Fruit fly (Drosophila melanogaster) whole organism, embryonic: ENCODE results near the gene AMPdeam.

Experiments
- CG10209 ChIP-seq: fragments of 200-800 bp; sonication (Bioruptor generic); optimal IDR thresholded peaks from 3 replicates; lab custom pipeline; 2017; ENCODE audit warnings: missing biosample characterization, mild to moderate bottlenecking, missing genetic modification characterization, missing genetic modification reagents
- CG11504 ChIP-seq: fragments of 200-800 bp; sonication (Bioruptor generic); optimal IDR thresholded peaks from 3 replicates; lab custom pipeline; 2019; ENCODE audit warnings: missing biosample characterization, mild to moderate bottlenecking, missing genetic modification characterization, moderate library complexity
- CG12659 ChIP-seq: fragments of 200-800 bp; sonication (Bioruptor generic); optimal IDR thresholded peaks from 3 replicates; lab custom pipeline; 2017; ENCODE audit warnings: mild to moderate bottlenecking, missing biosample characterization, missing genetic modification reagents, missing genetic modification characterization
- CG12769 ChIP-seq: fragments of 200-800 bp; sonication (Bioruptor generic); optimal IDR thresholded peaks from 2 replicates; lab custom pipeline; 2019; ENCODE audit warnings: missing biosample characterization, mild to moderate bottlenecking, missing genetic modification characterization, moderate library complexity
- CG12942 ChIP-seq: fragments of 200-800 bp; sonication (Bioruptor generic); optimal IDR thresholded peaks from 3 replicates; lab custom pipeline; 2016; ENCODE audit warnings: missing biosample characterization, missing genetic modification characterization
- CG14441 ChIP-seq: fragments of 200-800 bp; sonication (Bioruptor generic); IDR thresholded peaks from 2 replicates; pipeline ENCODE4 v1.3.6; 2022; ENCODE audit warnings: missing biosample characterization, missing genetic modification characterization
- CG14965 ChIP-seq: fragments of 200-800 bp; sonication (Bioruptor generic); optimal IDR thresholded peaks from 2 replicates; lab custom pipeline; 2016; ENCODE audit warnings: missing biosample characterization, missing genetic modification characterization, borderline replicate concordance
- CG17328 ChIP-seq: fragments of 200-800 bp; sonication (Bioruptor generic); IDR thresholded peaks from 2 replicates; pipeline ENCODE4 v1.3.6; 2022; ENCODE audit warnings: missing biosample characterization, missing genetic modification characterization
- CG3847 ChIP-seq: fragments of 200-800 bp; sonication (Bioruptor generic); IDR thresholded peaks from 2 replicates; pipeline ENCODE4 v1.3.6; 2022; ENCODE audit warnings: missing biosample characterization, missing genetic modification characterization
- CG4424 ChIP-seq: fragments of 200-800 bp; sonication (Bioruptor generic); optimal IDR thresholded peaks from 3 replicates; lab custom pipeline; 2016; ENCODE audit warnings: missing biosample characterization, missing genetic modification characterization
- CG7928 ChIP-seq: fragments of 200-800 bp; sonication (Bioruptor generic); optimal IDR thresholded peaks from 2 replicates; lab custom pipeline; 2017; ENCODE audit warnings: missing biosample characterization, mild to moderate bottlenecking, missing genetic modification characterization
- CG7987 ChIP-seq: fragments of 200-800 bp; sonication (Bioruptor generic); optimal IDR thresholded peaks from 2 replicates; lab custom pipeline; 2018; ENCODE audit warnings: missing biosample characterization, mild to moderate bottlenecking, missing genetic modification characterization, moderate library complexity
- CG8765 ChIP-seq: fragments of 200-800 bp; sonication (Bioruptor generic); IDR thresholded peaks from 2 replicates; pipeline ENCODE4 v1.3.6; 2022; ENCODE audit warnings: missing biosample characterization, missing genetic modification characterization
- CG8924 ChIP-seq: fragments of 200-800 bp; optimal IDR thresholded peaks from 3 replicates; lab custom pipeline; 2019; ENCODE audit warnings: missing biosample characterization, mild to moderate bottlenecking, missing genetic modification characterization, moderate library complexity
- CG9797 ChIP-seq: fragments of 200-800 bp; sonication (Bioruptor generic); optimal IDR thresholded peaks from 3 replicates; lab custom pipeline; 2018; ENCODE audit warnings: missing biosample characterization, mild to moderate bottlenecking, missing genetic modification characterization
- Dfd ChIP-seq, 2 experiments: fragments of >200 bp; optimal IDR thresholded peaks; 2 replicates each; lab custom pipeline; 2017; ENCODE audit warnings: missing biosample characterization in 2 of 2, missing genetic modification characterization in 2 of 2
- Ets65A ChIP-seq: fragments of 200-800 bp; sonication (Bioruptor generic); peaks from one replicate; lab custom pipeline; 2016; ENCODE audit warnings: missing biosample characterization, missing genetic modification characterization
- Ets97D ChIP-seq: fragments of 200-800 bp; sonication (Bioruptor generic); optimal IDR thresholded peaks from 3 replicates; lab custom pipeline; 2016; ENCODE audit warnings: missing biosample characterization, missing genetic modification characterization
- Hmx ChIP-seq: fragments of 200-800 bp; sonication (Bioruptor generic); optimal IDR thresholded peaks from 2 replicates; lab custom pipeline; 2016; ENCODE audit warnings: missing biosample characterization, missing genetic modification characterization
- Hr3 ChIP-seq: fragments of 200-800 bp; sonication (Bioruptor generic); optimal IDR thresholded peaks from 3 replicates; lab custom pipeline; 2016; ENCODE audit warnings: missing biosample characterization, missing genetic modification characterization
- Myb ChIP-seq: fragments of 200-800 bp; sonication (Bioruptor generic); optimal IDR thresholded peaks from 2 replicates; lab custom pipeline; 2016; ENCODE audit warnings: missing biosample characterization, missing genetic modification characterization
- Sox102F ChIP-seq: fragments of 200-800 bp; sonication (Bioruptor generic); optimal IDR thresholded peaks from 2 replicates; lab custom pipeline; 2018; ENCODE audit warnings: missing biosample characterization, mild to moderate bottlenecking, missing genetic modification characterization, moderate library complexity
- Stat92E ChIP-seq, 3 experiments: fragments of >200 bp in 2 of 3; fragments of 200-800 bp in 1 of 3; sonication (Bioruptor generic) in 1 of 3; optimal IDR thresholded peaks; 2 replicates each; lab custom pipeline; 2017 to 2019; ENCODE audit warnings: missing biosample characterization in 3 of 3, missing genetic modification characterization in 3 of 3, mild to moderate bottlenecking in 1 of 3, moderate library complexity in 1 of 3
- ash1 ChIP-seq: fragments of 200-800 bp; sonication (Bioruptor generic); optimal IDR thresholded peaks from 2 replicates; lab custom pipeline; 2018; ENCODE audit warnings: missing biosample characterization, mild to moderate bottlenecking, missing genetic modification characterization
- bab2 ChIP-seq: fragments of 200-800 bp; sonication (Bioruptor generic); optimal IDR thresholded peaks from 2 replicates; lab custom pipeline; 2016; ENCODE audit warnings: missing biosample characterization, missing genetic modification characterization
- bsh ChIP-seq, 2 experiments: fragments of 200-800 bp; sonication (Bioruptor generic); optimal IDR thresholded peaks; 2 replicates each; lab custom pipeline; 2017 to 2018; ENCODE audit warnings: mild to moderate bottlenecking in 2 of 2, missing biosample characterization in 2 of 2, missing genetic modification characterization in 2 of 2, moderate library complexity in 1 of 2
- cg ChIP-seq: fragments of 200-800 bp; sonication (Bioruptor generic); optimal IDR thresholded peaks from 3 replicates; lab custom pipeline; 2019; ENCODE audit warnings: missing biosample characterization, mild to moderate bottlenecking, missing genetic modification characterization, moderate library complexity
- crol ChIP-seq: fragments of 200-800 bp; sonication (Bioruptor generic); IDR thresholded peaks from 2 replicates; pipeline ENCODE4 v1.3.6; 2022; ENCODE audit warnings: missing biosample characterization, missing genetic modification characterization
- gt ChIP-seq: fragments of 200-800 bp; sonication (Bioruptor generic); IDR thresholded peaks from 2 replicates; pipeline ENCODE4 v1.3.6; 2022; ENCODE audit warnings: missing biosample characterization, missing genetic modification characterization
- knrl ChIP-seq: fragments of 200-800 bp; sonication (Bioruptor generic); IDR thresholded peaks from 3 replicates; pipeline ENCODE4 v1.3.6; 2022; ENCODE audit warnings: missing biosample characterization, missing genetic modification characterization; ENCODE audit not compliant: partially characterized antibody
- nom ChIP-seq: fragments of 200-800 bp; sonication (Bioruptor generic); optimal IDR thresholded peaks from 2 replicates; lab custom pipeline; 2017; ENCODE audit warnings: missing biosample characterization, missing genetic modification characterization, mild to moderate bottlenecking, moderate library complexity, missing genetic modification reagents
- pan ChIP-seq, 4 experiments: fragments of >200 bp in 3 of 4; fragments of 200-800 bp in 1 of 4; sonication (Bioruptor generic) in 1 of 4; optimal IDR thresholded peaks in 3 of 4; IDR thresholded peaks in 1 of 4; 2 replicates each; pipeline versions ENCODE4 v1.3.6 to Lab custom; 2017 to 2022; ENCODE audit warnings: missing biosample characterization in 2 of 4, missing genetic modification characterization in 2 of 4, mixed read lengths in 1 of 4
- sob ChIP-seq: fragments of 200-800 bp; sonication (Bioruptor generic); IDR thresholded peaks from 2 replicates; pipeline ENCODE4 v1.3.6; 2022; ENCODE audit warnings: missing biosample characterization, missing genetic modification characterization
- stc ChIP-seq: fragments of 200-800 bp; sonication (Bioruptor generic); IDR thresholded peaks from 2 replicates; pipeline ENCODE4 v1.3.6; 2022; ENCODE audit warnings: missing biosample characterization, missing genetic modification characterization
- tgo ChIP-seq: fragments of 200-800 bp; sonication (Bioruptor generic); IDR thresholded peaks from 3 replicates; pipeline ENCODE4 v1.3.6; 2022; ENCODE audit warnings: missing biosample characterization, missing genetic modification characterization
- zen ChIP-seq: fragments of 200-800 bp; sonication (Bioruptor generic); optimal IDR thresholded peaks from 3 replicates; lab custom pipeline; 2018; ENCODE audit warnings: missing biosample characterization, mild to moderate bottlenecking, missing genetic modification characterization, moderate library complexity

AMPdeam gene

dm6 chrX:13879169-13879821 is 33.6 kb upstream of the AMPdeam start (continued):
- TF ChIP-seq ash1 (GFP tag; lab: Kevin White, UChicago): no peak
- TF ChIP-seq gt (GFP tag; lab: Robert Waterston, UW): no peak
- TF ChIP-seq Sox102F (GFP tag; lab: Kevin White, UChicago): peak; percentile 5
- no peak for TF ChIP-seq CG8924
- peak; percentile 3 for TF ChIP-seq CG12769
- no peak for TF ChIP-seq pan (optimal IDR thresholded peaks at IDR 0.05; lab: Kevin White, UChicago)
- peak in 1 of 2 experiments; percentile 10 for TF ChIP-seq pan (GFP tag; optimal IDR thresholded peaks at IDR 0.05 in 1 of 2, IDR thresholded peaks at IDR 0.05 in 1 of 2)
- peak in 1 of 2 experiments; percentile 29 for TF ChIP-seq bsh (GFP tag; optimal IDR thresholded peaks at IDR 0.05; lab: Kevin White, UChicago)
- peak; percentile 76 for TF ChIP-seq crol (GFP tag; lab: Robert Waterston, UW)
- no peak for TF ChIP-seq CG9797
- TF ChIP-seq nom (GFP tag; lab: Kevin White, UChicago): peak; percentile 84
- no peak for TF ChIP-seq CG3847
- TF ChIP-seq CG11504 (tag; lab: Kevin White, UChicago): peak; percentile 34
- no peak for TF ChIP-seq CG10209 (GFP tag; lab: Kevin White, UChicago)
- TF ChIP-seq Hr3 (GFP tag; lab: Kevin White, UChicago): no peak
- TF ChIP-seq Myb (GFP tag; lab: Kevin White, UChicago): no peak
- TF ChIP-seq Ets97D (GFP tag; lab: Kevin White, UChicago): no peak

dm6 chrX:13844317-13844886 is 1.3 kb downstream of the AMPdeam start:
- TF ChIP-seq bab2 (GFP tag; lab: Kevin White, UChicago) (no peak), Ets65A (GFP tag; lab: Kevin White, UChicago) (peak; percentile 32), CG12942 (GFP tag; lab: Kevin White, UChicago) (no peak), knrl (GFP tag; lab: Robert Waterston, UW) (no peak), CG14441 (GFP tag; lab: Robert Waterston, UW) (no peak), CG14965 (no peak), cg (GFP tag; lab: Kevin White, UChicago) (peak; percentile 38), tgo (no peak), CG7928 (GFP tag; lab: Kevin White, UChicago) (no peak), CG8765 (GFP tag; lab: Robert Waterston, UW) (no peak), gt (GFP tag; lab: Robert Waterston, UW) (no peak), Dfd (GFP tag; optimal IDR thresholded peaks at IDR 0.05; lab: Kevin White, UChicago) (peak in 1 of 2 experiments; percentile 35), CG12659 (GFP tag; lab: Kevin White, UChicago) (no peak)

- 0 out of 2 replicates have a peak, but pooled peaks have one; percentile 20 for TF ChIP-seq sob (GFP tag; lab: Robert Waterston, UW)
- TF ChIP-seq CG4424 (GFP tag; lab: Kevin White, UChicago): no peak
- no peak for TF ChIP-seq Stat92E (GFP tag; optimal IDR thresholded peaks at IDR 0.05; lab: Kevin White, UChicago)
- TF ChIP-seq stc: no peak
- TF ChIP-seq CG7987 (GFP tag; lab: Kevin White, UChicago): no peak
- TF ChIP-seq Hmx (GFP tag; lab: Kevin White, UChicago): no peak
- TF ChIP-seq CG17328 (GFP tag; lab: Robert Waterston, UW): no peak
- no peak for TF ChIP-seq zen
Measured at dm6 chrX:13843487-13843886, 2.2 kb downstream of the AMPdeam start.
